Worm (Caenorhabditis elegans) whole organism, young adult: Measurements from ENCODE around the gene Y57G11C.28.

Experiments
- B0336.3 ChIP-seq: fragments of 200-800 bp; sonication (Bioruptor generic); IDR thresholded peaks from 2 replicates; pipeline ENCODE4 v1.3.6; 2022; ENCODE audit warnings: missing genetic modification characterization, missing compliant biosample characterization
- D2030.7 ChIP-seq: fragments of 200-800 bp; sonication (Bioruptor generic); IDR thresholded peaks from 2 replicates; pipeline ENCODE4 v1.3.6; 2022; ENCODE audit warnings: missing genetic modification reagents, missing genetic modification characterization, missing compliant biosample characterization
- F10E7.11 ChIP-seq: sonication (generic microtip); optimal IDR thresholded peaks from 2 replicates; lab custom pipeline; 2017; ENCODE audit warnings: mild to moderate bottlenecking, missing genetic modification characterization, moderate library complexity, missing compliant biosample characterization
- F22D6.2 ChIP-seq: sonication (generic microtip); optimal IDR thresholded peaks from 2 replicates; lab custom pipeline; 2016; ENCODE audit warnings: mild to moderate bottlenecking, missing genetic modification characterization, missing compliant biosample characterization
- F33H1.4 ChIP-seq: fragments of 200-800 bp; sonication (Bioruptor generic); IDR thresholded peaks from 2 replicates; pipeline ENCODE4 v1.3.6; 2022; ENCODE audit warnings: missing genetic modification reagents, missing genetic modification characterization, missing compliant biosample characterization
- K11D2.4 ChIP-seq: fragments of 200-800 bp; sonication (Bioruptor generic); IDR thresholded peaks from 2 replicates; pipeline ENCODE4 v1.3.6; 2022; ENCODE audit warnings: missing genetic modification reagents, missing genetic modification characterization, missing compliant biosample characterization
- K12H6.12 ChIP-seq: fragments of 200-800 bp; sonication (Bioruptor generic); optimal IDR thresholded peaks from 2 replicates; lab custom pipeline; 2018; ENCODE audit warnings: mild to moderate bottlenecking, missing genetic modification characterization, missing compliant biosample characterization
- T26A5.8 ChIP-seq: sonication (generic microtip); optimal IDR thresholded peaks from 2 replicates; lab custom pipeline; 2016; ENCODE audit warnings: missing genetic modification characterization, missing compliant biosample characterization
- Y53F4B.3 ChIP-seq: fragments of 200-800 bp; sonication (Bioruptor generic); IDR thresholded peaks from 2 replicates; pipeline ENCODE4 v1.3.6; 2022; ENCODE audit warnings: missing genetic modification reagents, missing genetic modification characterization, missing compliant biosample characterization
- Y95B8A.8 ChIP-seq: fragments of 200-800 bp; sonication (Bioruptor generic); IDR thresholded peaks from 2 replicates; pipeline ENCODE4 v1.3.6; 2022; ENCODE audit warnings: missing genetic modification reagents, missing genetic modification characterization, missing compliant biosample characterization
- akir-1 ChIP-seq: fragments of 200-800 bp; sonication (Bioruptor generic); optimal IDR thresholded peaks from 2 replicates; lab custom pipeline; 2018; ENCODE audit warnings: mild to moderate bottlenecking, missing genetic modification characterization, moderate library complexity, missing compliant biosample characterization
- ama-1 ChIP-seq, 3 experiments: fragments of 150-350 bp in 1 of 3; sonication (generic microtip) in 2 of 3; optimal IDR thresholded peaks; 2 replicates each; lab custom pipeline; 2014 to 2018; ENCODE audit warnings: missing biosample characterization in 2 of 3, missing genetic modification characterization in 2 of 3, missing genetic modification reagents in 2 of 3
- aptf-3 ChIP-seq: fragments of 200-800 bp; sonication (Bioruptor generic); IDR thresholded peaks from 2 replicates; pipeline ENCODE4 v1.3.6; 2022; ENCODE audit warnings: missing genetic modification characterization, missing compliant biosample characterization
- attf-6 ChIP-seq: fragments of 200-800 bp; sonication (Bioruptor generic); IDR thresholded peaks from 2 replicates; pipeline ENCODE4 v1.3.6; 2022; ENCODE audit warnings: missing genetic modification reagents, missing genetic modification characterization, missing compliant biosample characterization
- ceh-100 ChIP-seq: fragments of 200-800 bp; sonication (Bioruptor generic); IDR thresholded peaks from 2 replicates; pipeline ENCODE4 v1.3.6; 2022; ENCODE audit warnings: missing genetic modification reagents, missing genetic modification characterization, missing compliant biosample characterization
- ceh-27 ChIP-seq: fragments of 200-800 bp; sonication (Bioruptor generic); optimal IDR thresholded peaks from 2 replicates; lab custom pipeline; 2018; ENCODE audit warnings: mild to moderate bottlenecking, missing genetic modification characterization, moderate library complexity, missing compliant biosample characterization
- ekl-4 ChIP-seq: fragments of 200-800 bp; sonication (Bioruptor generic); IDR thresholded peaks from 2 replicates; pipeline ENCODE4 v1.3.6; 2022; ENCODE audit warnings: missing genetic modification reagents, missing genetic modification characterization, missing compliant biosample characterization
- gei-17 ChIP-seq: fragments of 200-800 bp; sonication (Bioruptor generic); optimal IDR thresholded peaks from 2 replicates; lab custom pipeline; 2018; ENCODE audit warnings: mild to moderate bottlenecking, missing genetic modification characterization, missing compliant biosample characterization
- hmg-1.2 ChIP-seq: fragments of 200-800 bp; sonication (Bioruptor generic); IDR thresholded peaks from 2 replicates; pipeline ENCODE4 v1.3.6; 2022; ENCODE audit warnings: missing genetic modification reagents, missing genetic modification characterization, missing compliant biosample characterization
- hsf-1 ChIP-seq: fragments of 200-800 bp; sonication (Bioruptor generic); IDR thresholded peaks from 2 replicates; pipeline ENCODE4 v1.3.6; 2022; ENCODE audit warnings: missing genetic modification reagents, missing genetic modification characterization, missing compliant biosample characterization
- lin-26 ChIP-seq: fragments of 200-800 bp; sonication (Bioruptor generic); IDR thresholded peaks from 2 replicates; pipeline ENCODE4 v1.3.6; 2022; ENCODE audit warnings: missing genetic modification reagents, missing genetic modification characterization, missing compliant biosample characterization
- lin-35 ChIP-seq, 3 experiments: fragments of 150-350 bp in 2 of 3; sonication (generic microtip) in 1 of 3; optimal IDR thresholded peaks; 2 replicates each; lab custom pipeline; 2014 to 2018; ENCODE audit warnings: missing biosample characterization in 3 of 3, missing genetic modification characterization in 3 of 3, missing genetic modification reagents in 3 of 3
- lin-54 ChIP-seq: fragments of 200-800 bp; sonication (Bioruptor generic); optimal IDR thresholded peaks from 2 replicates; lab custom pipeline; 2018; ENCODE audit warnings: mild to moderate bottlenecking, missing genetic modification characterization, missing compliant biosample characterization
- lir-1 ChIP-seq: fragments of 200-800 bp; sonication (Bioruptor generic); conservative IDR thresholded peaks from 2 replicates; pipeline ENCODE4 v1.3.6; 2022; ENCODE audit warnings: missing genetic modification reagents, missing genetic modification characterization, missing compliant biosample characterization
- lsl-1 ChIP-seq: fragments of 200-800 bp; sonication (Bioruptor generic); optimal IDR thresholded peaks from 2 replicates; lab custom pipeline; 2018; ENCODE audit warnings: mild to moderate bottlenecking, missing genetic modification characterization, moderate library complexity, missing compliant biosample characterization
- madf-3 ChIP-seq: fragments of 200-800 bp; sonication (Bioruptor generic); IDR thresholded peaks from 2 replicates; pipeline ENCODE4 v1.3.6; 2022; ENCODE audit warnings: missing genetic modification reagents, missing genetic modification characterization, missing compliant biosample characterization
- madf-6 ChIP-seq: fragments of 200-800 bp; sonication (Bioruptor generic); IDR thresholded peaks from 2 replicates; pipeline ENCODE4 v1.3.6; 2022; ENCODE audit warnings: missing genetic modification reagents, missing genetic modification characterization, missing compliant biosample characterization
- mcd-1 ChIP-seq: fragments of 200-800 bp; sonication (Bioruptor generic); IDR thresholded peaks from 2 replicates; pipeline ENCODE4 v1.3.6; 2022; ENCODE audit warnings: missing genetic modification reagents, missing genetic modification characterization, missing compliant biosample characterization
- mxl-1 ChIP-seq: sonication (generic microtip); optimal IDR thresholded peaks from 2 replicates; lab custom pipeline; 2016; ENCODE audit warnings: missing genetic modification characterization, missing compliant biosample characterization
- nfya-2 ChIP-seq: fragments of 200-800 bp; sonication (Bioruptor generic); IDR thresholded peaks from 2 replicates; pipeline ENCODE4 v1.3.6; 2022; ENCODE audit warnings: missing genetic modification reagents, missing genetic modification characterization, missing compliant biosample characterization
- nhr-80 ChIP-seq: sonication (generic microtip); optimal IDR thresholded peaks from 2 replicates; lab custom pipeline; 2016; ENCODE audit warnings: missing genetic modification characterization, missing compliant biosample characterization
- pbrm-1 ChIP-seq: fragments of 200-800 bp; sonication (Bioruptor generic); IDR thresholded peaks from 2 replicates; pipeline ENCODE4 v1.3.6; 2022; ENCODE audit warnings: missing genetic modification reagents, missing genetic modification characterization, missing compliant biosample characterization
- snpc-1.3 ChIP-seq: sonication (generic microtip); optimal IDR thresholded peaks from 2 replicates; lab custom pipeline; 2017; ENCODE audit warnings: missing genetic modification characterization, mild to moderate bottlenecking, missing compliant biosample characterization, antibody characterized with exemption, moderate library complexity, missing genotype, missing genetic modification reagents; ENCODE audit not compliant: insufficient read depth
- snpc-3.4 ChIP-seq: sonication (generic microtip); optimal IDR thresholded peaks from 2 replicates; lab custom pipeline; 2017; ENCODE audit warnings: missing genetic modification characterization, mild to moderate bottlenecking, missing compliant biosample characterization, antibody characterized with exemption, moderate library complexity, missing genotype, missing genetic modification reagents
- snpc-4 ChIP-seq, 5 experiments: fragments of 150-350 bp in 1 of 5; sonication (generic microtip) in 4 of 5; optimal IDR thresholded peaks; 2 replicates each; lab custom pipeline; 2014 to 2018; ENCODE audit warnings: missing genetic modification characterization in 5 of 5, missing biosample characterization in 3 of 5, antibody characterized with exemption in 2 of 5, mild to moderate bottlenecking in 2 of 5, missing compliant biosample characterization in 2 of 5, missing genotype in 2 of 5, moderate library complexity in 2 of 5, missing genetic modification reagents in 1 of 5
- sptf-2 ChIP-seq: fragments of 200-800 bp; sonication (Bioruptor generic); optimal IDR thresholded peaks from 2 replicates; lab custom pipeline; 2018; ENCODE audit warnings: mild to moderate bottlenecking, missing genetic modification characterization, missing compliant biosample characterization
- tbp1 ChIP-seq: fragments of 200-800 bp; sonication (Bioruptor generic); optimal IDR thresholded peaks from 2 replicates; lab custom pipeline; 2018; ENCODE audit warnings: mild to moderate bottlenecking, missing genetic modification characterization, missing compliant biosample characterization
- tlf-1 ChIP-seq: fragments of 200-800 bp; sonication (Bioruptor generic); optimal IDR thresholded peaks from 2 replicates; lab custom pipeline; 2018; ENCODE audit warnings: mild to moderate bottlenecking, missing genetic modification characterization, missing compliant biosample characterization
- unc-130 ChIP-seq: sonication (generic microtip); optimal IDR thresholded peaks from 2 replicates; lab custom pipeline; 2016; ENCODE audit warnings: missing genetic modification reagents, missing genetic modification characterization, missing compliant biosample characterization
- xnd-1 ChIP-seq: sonication (generic microtip); optimal IDR thresholded peaks from 2 replicates; lab custom pipeline; 2016; ENCODE audit warnings: missing genotype, missing genetic modification reagents, missing genetic modification characterization, missing compliant biosample characterization
- zfh-2 ChIP-seq: fragments of 200-800 bp; sonication (Bioruptor generic); conservative IDR thresholded peaks from 2 replicates; pipeline ENCODE4 v1.3.6; 2022; ENCODE audit warnings: missing genetic modification reagents, missing genetic modification characterization, missing compliant biosample characterization

Y57G11C.28 gene

ce11 chrIV:14956693-14957281 is 27.3 kb downstream of the Y57G11C.28 start (continued):
- no peak for TF ChIP-seq F10E7.11
- no peak for TF ChIP-seq mxl-1 (tag; lab: Kevin White, UChicago)
- TF ChIP-seq sptf-2 (GFP tag; lab: Kevin White, UChicago): no peak

ce11 chrIV:14958551-14958950 is 29.0 kb downstream of the Y57G11C.28 start, which contains the start of gene Y41E3.1:
Gene Y41E3.1, minus strand, starts transcription at chrIV:14958874.
- TF ChIP-seq ekl-4 (GFP tag; lab: Robert Waterston, UW) (no peak), gei-17 (GFP tag; lab: Kevin White, UChicago) (no peak), snpc-4 (GFP tag; optimal IDR thresholded peaks at IDR 0.05; lab: Kevin White, UChicago) (peak; percentile 43), snpc-4 (tag; optimal IDR thresholded peaks at IDR 0.05; lab: Kevin White, UChicago) (peak in 1 of 4 experiments; percentile 87), tbp1 (GFP tag; lab: Kevin White, UChicago) (peak; percentile 14), aptf-3 (no peak), hmg-1.2 (GFP tag; lab: Robert Waterston, UW) (0 out of 2 replicates have a peak, but pooled peaks have one; percentile 24), F33H1.4 (0 out of 2 replicates have a peak, but pooled peaks have one; percentile 8), madf-6 (GFP tag; lab: Robert Waterston, UW) (0 out of 2 replicates have a peak, but pooled peaks have one; percentile 32), madf-3 (GFP tag; lab: Robert Waterston, UW) (peak; percentile 57; the same call in 1 of the 2 replicates), snpc-1.3 (tag; lab: Kevin White, UChicago) (peak; percentile 12), Y95B8A.8 (GFP tag; lab: Robert Waterston, UW) (0 out of 2 replicates have a peak, but pooled peaks have one; percentile 60), ama-1 (optimal IDR thresholded peaks at IDR 0.05; lab: Kevin White, UChicago) (no peak), ama-1 (GFP tag; optimal IDR thresholded peaks at IDR 0.05; lab: Kevin White, UChicago) (peak in 1 of 2 experiments; percentile 20), mcd-1 (GFP tag; lab: Robert Waterston, UW) (peak; percentile 54), pbrm-1 (0 out of 2 replicates have a peak, but pooled peaks have one; percentile 45), hsf-1 (GFP tag; lab: Robert Waterston, UW) (peak; percentile 65), nfya-2 (GFP tag; lab: Robert Waterston, UW) (no peak), K12H6.12 (tag; lab: Kevin White, UChicago) (no peak), attf-6 (GFP tag; lab: Robert Waterston, UW) (peak; percentile 96), lin-54 (GFP tag; lab: Kevin White, UChicago) (peak; percentile 32), D2030.7 (GFP tag; lab: Robert Waterston, UW) (0 out of 2 replicates have a peak, but pooled peaks have one; percentile 24)

DNA sequence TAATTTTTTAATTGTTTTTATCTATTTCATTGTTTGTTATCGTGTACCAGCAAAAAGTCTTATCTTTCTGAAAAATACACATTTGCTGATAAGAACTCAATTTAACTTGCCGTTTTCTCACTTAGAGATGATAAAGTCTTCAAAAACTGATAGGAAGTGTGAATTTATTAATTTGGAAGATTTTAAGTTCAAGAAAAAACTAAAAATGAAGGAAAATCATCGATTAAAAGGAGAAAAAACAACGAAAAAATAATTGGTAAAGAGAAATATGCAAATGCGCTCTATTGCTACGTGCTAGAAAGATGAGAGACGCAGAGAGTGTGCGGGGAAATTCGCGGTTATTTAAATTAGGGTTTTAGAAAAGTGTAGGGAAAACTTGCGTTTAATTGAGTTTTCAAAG is 29.9 kb downstream of the Y57G11C.28 start:
- TF ChIP-seq K12H6.12 (tag; lab: Kevin White, UChicago) (no peak), lsl-1 (GFP tag; lab: Kevin White, UChicago) (peak; percentile 43), F33H1.4 (peak; percentile 68), F22D6.2 (tag; lab: Kevin White, UChicago) (no peak), T26A5.8 (tag; lab: Kevin White, UChicago) (no peak), K11D2.4 (GFP tag; lab: Robert Waterston, UW) (no peak), tlf-1 (GFP tag; lab: Kevin White, UChicago) (peak; percentile 11), attf-6 (GFP tag; lab: Robert Waterston, UW) (peak; percentile 98), hsf-1 (GFP tag; lab: Robert Waterston, UW) (0 out of 2 replicates have a peak, but pooled peaks have one; percentile 6), ceh-100 (GFP tag; lab: Robert Waterston, UW) (no peak), snpc-3.4 (peak; percentile 33), lin-26 (GFP tag; lab: Robert Waterston, UW) (no peak), nhr-80 (tag; lab: Kevin White, UChicago) (peak; percentile 44), snpc-1.3 (tag; lab: Kevin White, UChicago) (peak; percentile 76), Y53F4B.3 (no peak), ceh-27 (no peak), lin-35 (GFP tag; optimal IDR thresholded peaks at IDR 0.05; lab: Kevin White, UChicago) (peak in 2 of 3 experiments; percentile 62 to 86), pbrm-1 (no peak; the same call in 1 of the 2 replicates), akir-1 (no peak), lir-1 (GFP tag; lab: Robert Waterston, UW) (no peak), madf-6 (GFP tag; lab: Robert Waterston, UW) (no peak; the same call in 1 of the 2 replicates), hmg-1.2 (GFP tag; lab: Robert Waterston, UW) (peak; percentile 78), unc-130 (GFP tag; lab: Kevin White, UChicago) (peak; percentile 11), zfh-2 (GFP tag; lab: Robert Waterston, UW) (no peak), mxl-1 (tag; lab: Kevin White, UChicago) (no peak), B0336.3 (no peak), xnd-1 (no peak), tbp1 (GFP tag; lab: Kevin White, UChicago) (peak; percentile 74)
